Worm (Caenorhabditis elegans): ENCODE data around the gene tag-18.

tag-18 gene

DNA sequence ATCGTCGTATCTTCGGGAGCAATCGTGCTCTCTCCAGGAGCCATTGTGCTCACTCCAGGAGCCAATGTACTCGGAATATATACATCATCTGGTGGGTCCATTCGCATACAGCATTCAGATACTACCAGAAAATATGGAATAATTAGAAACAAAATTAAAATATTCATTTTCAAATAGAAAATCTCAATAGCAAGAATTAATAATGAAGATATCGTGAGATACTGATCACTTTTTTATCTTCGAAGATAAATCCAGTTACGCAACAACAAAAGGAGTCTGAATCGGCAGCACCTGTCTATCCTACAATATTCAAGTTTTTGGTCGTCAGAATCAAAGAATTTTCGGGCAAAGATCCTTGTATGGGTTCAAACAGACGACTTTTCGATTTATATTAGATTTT lies 34.9 kb upstream of the tag-18 start, which contains the start of gene F47B7.5:
Gene F47B7.5 (minus strand): TSS at position 101 of the 400 bp plus-strand sequence.
- no peak for TF ChIP-seq K11D2.4 (GFP tag; IDR thresholded peaks at IDR 0.05)
- no peak for TF ChIP-seq nfya-2 (GFP tag; IDR thresholded peaks at IDR 0.05)
- TF ChIP-seq aptf-2 (GFP tag; conservative IDR thresholded peaks at IDR 0.05): no peak
- TF ChIP-seq zfh-2 (GFP tag; conservative IDR thresholded peaks at IDR 0.05): no peak
- no peak for TF ChIP-seq egrh-3 (GFP tag; IDR thresholded peaks at IDR 0.05)
- TF ChIP-seq T07F8.4 (tag; optimal IDR thresholded peaks at IDR 0.05): no peak
- no peak for TF ChIP-seq tbp1 (GFP tag; optimal IDR thresholded peaks at IDR 0.05)
- TF ChIP-seq hlh-12 (tag; optimal IDR thresholded peaks at IDR 0.05): no peak

- TF ChIP-seq egrh-3 (GFP tag; IDR thresholded peaks at IDR 0.05) (no peak), pha-4 (tag; optimal IDR thresholded peaks at IDR 0.05) (no peak), ztf-22 (GFP tag; optimal IDR thresholded peaks at IDR 0.05) (no peak), lin-26 (GFP tag; IDR thresholded peaks at IDR 0.05) (no peak), attf-5 (GFP tag; optimal IDR thresholded peaks at IDR 0.05) (no peak), akir-1 (GFP tag; optimal IDR thresholded peaks at IDR 0.05) (no peak), nfya-2 (GFP tag; IDR thresholded peaks at IDR 0.05) (no peak), repo-1 (tag; optimal IDR thresholded peaks at IDR 0.05) (no peak), madf-10 (tag; optimal IDR thresholded peaks at IDR 0.05) (no peak), cebp-1 (GFP tag; IDR thresholded peaks at IDR 0.05) (no peak), cebp-1 (tag; optimal IDR thresholded peaks at IDR 0.05) (no peak), F57C9.4 (tag; optimal IDR thresholded peaks at IDR 0.05) (no peak), hsf-1 (GFP tag; IDR thresholded peaks at IDR 0.05) (no peak), B0336.3 (GFP tag; IDR thresholded peaks at IDR 0.05) (no peak), aptf-2 (GFP tag; conservative IDR thresholded peaks at IDR 0.05) (no peak), D2030.7 (GFP tag; IDR thresholded peaks at IDR 0.05) (no peak), Y56A3A.18 (GFP tag; IDR thresholded peaks at IDR 0.05) (no peak), ztf-25 (GFP tag; IDR thresholded peaks at IDR 0.05) (no peak)
Observed at ce11 chrX:3766552-3766951, 32.7 kb upstream of the tag-18 start, which contains the start of gene F47B7.4. F47B7.4 (minus strand) TSS chrX:3766652.

DNA sequence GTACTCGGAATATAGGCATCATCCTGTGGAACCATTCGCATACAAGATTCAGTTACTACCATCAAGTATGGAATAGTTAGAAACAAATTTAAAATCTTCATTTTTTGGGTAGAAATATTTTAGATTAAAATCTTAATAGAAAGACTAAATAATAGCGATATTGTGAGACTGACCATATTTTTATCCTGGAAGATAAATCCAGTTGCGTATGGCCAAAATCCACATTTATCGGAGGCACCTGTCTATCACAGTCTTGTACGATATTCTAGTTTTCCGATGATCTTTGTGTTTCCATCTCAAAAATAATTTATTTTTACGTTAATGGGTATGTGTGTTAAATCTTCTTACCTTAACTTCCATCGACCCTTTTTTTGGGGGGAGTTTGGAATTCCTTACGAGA lies 30.5 kb upstream of the tag-18 start, which contains the start of gene F47B7.3:
Gene F47B7.3 (minus strand): TSS at position 101 of the 400 bp plus-strand sequence.
- TF ChIP-seq F52B5.7 (tag; optimal IDR thresholded peaks at IDR 0.05) (no peak), cebp-2 (GFP tag; IDR thresholded peaks at IDR 0.05) (no peak), sptf-2 (GFP tag; optimal IDR thresholded peaks at IDR 0.05) (no peak), ekl-4 (GFP tag; IDR thresholded peaks at IDR 0.05) (no peak), sdz-38 (tag; optimal IDR thresholded peaks at IDR 0.05) (no peak), let-526 (GFP tag; IDR thresholded peaks at IDR 0.05) (no peak), madf-8 (GFP tag; conservative IDR thresholded peaks at IDR 0.05) (no peak), nhr-90 (tag; optimal IDR thresholded peaks at IDR 0.05) (no peak), pbrm-1 (GFP tag; IDR thresholded peaks at IDR 0.05) (no peak), fkh-3 (tag; optimal IDR thresholded peaks at IDR 0.05) (no peak), nhr-120 (GFP tag; IDR thresholded peaks at IDR 0.05) (no peak), C17E4.6 (GFP tag; IDR thresholded peaks at IDR 0.05) (no peak), ceh-40 (GFP tag; IDR thresholded peaks at IDR 0.05) (no peak), egrh-3 (GFP tag; IDR thresholded peaks at IDR 0.05) (no peak), B0261.1 (tag; optimal IDR thresholded peaks at IDR 0.05) (no peak), egl-18 (GFP tag; IDR thresholded peaks at IDR 0.05) (no peak), ama-1 (optimal IDR thresholded peaks at IDR 0.05) (no peak), ama-1 (GFP tag; optimal IDR thresholded peaks at IDR 0.05) (no peak), akir-1 (GFP tag; optimal IDR thresholded peaks at IDR 0.05) (no peak), B0035.1 (tag; optimal IDR thresholded peaks at IDR 0.05) (no peak)

Measured in whole organism, young adult.